Worm (Caenorhabditis elegans): ENCODE measurements around the gene str-97.

str-97 gene

DNA sequence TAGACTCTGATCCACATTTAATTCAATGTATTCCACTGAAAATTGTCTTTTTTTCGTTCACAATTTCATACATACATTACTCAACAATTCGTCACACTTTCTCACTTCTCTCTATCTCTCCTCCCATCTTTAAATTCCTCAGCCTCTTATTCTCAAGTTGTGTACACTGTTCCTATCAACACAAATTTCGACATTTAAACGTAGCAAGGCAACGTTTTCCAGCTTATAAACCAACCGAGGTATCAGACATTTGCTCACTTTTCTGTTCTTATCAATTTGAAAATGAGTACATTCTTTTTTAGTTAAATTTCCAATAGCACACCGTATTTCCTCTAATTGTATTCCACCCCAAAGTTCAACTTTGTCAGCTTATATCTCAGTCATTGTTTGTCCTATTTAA, 34.1 kb downstream of the str-97 start, which contains the start of gene skr-3:
skr-3 (plus strand) TSS at position 163 of the 400 bp plus-strand sequence.
- no peak for TF ChIP-seq nhr-43 (tag; optimal IDR thresholded peaks at IDR 0.05; ENCODE audit: poor library complexity, severe bottlenecking)
- peak; percentile 67 for TF ChIP-seq elt-2 (tag; optimal IDR thresholded peaks at IDR 0.05)
- peak; percentile 57 for TF ChIP-seq pha-4 (tag; optimal IDR thresholded peaks at IDR 0.05)
- no peak for TF ChIP-seq fos-1 (tag; optimal IDR thresholded peaks at IDR 0.05)

DNA sequence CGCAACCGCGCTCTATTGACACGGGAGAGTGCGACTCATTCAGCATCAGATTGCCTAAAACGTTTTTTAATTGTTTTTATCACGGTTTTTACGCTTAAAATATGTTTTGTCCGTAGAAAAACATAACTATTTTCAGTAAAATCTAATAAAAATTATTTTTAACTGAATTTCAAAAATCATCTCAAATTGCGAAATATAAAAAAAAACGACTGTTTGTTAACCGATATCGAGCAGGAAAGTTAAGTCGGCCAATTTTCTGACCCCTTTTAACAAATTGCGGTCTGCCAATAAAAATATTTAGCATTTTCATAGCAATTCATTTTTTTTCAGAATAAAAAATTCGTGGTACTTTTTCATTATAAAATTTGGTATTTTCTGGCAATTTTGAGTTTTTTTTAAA, 34.5 kb downstream of the str-97 start:
- TF ChIP-seq nhr-77 (tag; optimal IDR thresholded peaks at IDR 0.05), result no peak
- no peak for TF ChIP-seq mml-1 (tag; optimal IDR thresholded peaks at IDR 0.05)
- no peak for TF ChIP-seq sea-2 (GFP tag; optimal IDR thresholded peaks at IDR 0.05)
- TF ChIP-seq hmg-11 (tag; optimal IDR thresholded peaks at IDR 0.05), result no peak
- no peak for TF ChIP-seq elt-1 (tag; optimal IDR thresholded peaks at IDR 0.05)
- TF ChIP-seq fkh-10 (GFP tag; optimal IDR thresholded peaks at IDR 0.05), result no peak
- no peak for TF ChIP-seq nhr-25 (tag; optimal IDR thresholded peaks at IDR 0.05)
- TF ChIP-seq ceh-28 (tag; optimal IDR thresholded peaks at IDR 0.05), result no peak
- TF ChIP-seq pha-4 (tag; optimal IDR thresholded peaks at IDR 0.05), result no peak
- TF ChIP-seq nhr-67 (tag; optimal IDR thresholded peaks at IDR 0.05), result no peak
- no peak for TF ChIP-seq nhr-11 (tag; optimal IDR thresholded peaks at IDR 0.05)
- no peak for TF ChIP-seq eor-1 (tag; optimal IDR thresholded peaks at IDR 0.05)
- TF ChIP-seq egl-5 (tag; optimal IDR thresholded peaks at IDR 0.05), result no peak

DNA sequence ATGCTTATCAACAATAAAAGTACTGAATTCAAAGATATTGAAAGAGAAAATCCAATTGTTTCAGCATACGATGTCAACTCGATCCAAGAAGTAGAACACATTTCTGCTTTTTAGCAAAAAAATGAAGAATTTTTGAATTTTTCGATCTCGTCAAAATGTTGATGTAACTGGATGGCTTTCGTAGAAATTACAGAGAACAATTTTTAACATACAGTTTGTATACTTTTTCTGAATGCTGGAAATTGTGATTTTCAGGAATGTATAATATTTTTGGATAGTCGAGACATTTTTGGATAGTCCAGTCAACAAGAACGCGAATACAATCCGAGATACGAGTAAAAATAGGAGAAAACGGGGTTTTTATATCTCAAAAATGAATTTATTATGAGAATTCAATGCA, 36.4 kb downstream of the str-97 start, which contains the start of gene str-103:
str-103 (minus strand) TSS at position 101 of the 400 bp plus-strand sequence.
- TF ChIP-seq lsy-12 (tag; optimal IDR thresholded peaks at IDR 0.05), result no peak
- no peak for TF ChIP-seq tbx-2 (tag; optimal IDR thresholded peaks at IDR 0.05)
- TF ChIP-seq ceh-82 (tag; optimal IDR thresholded peaks at IDR 0.05), result no peak
- no peak for TF ChIP-seq nhr-67 (tag; optimal IDR thresholded peaks at IDR 0.05)
- TF ChIP-seq nhr-25 (tag; optimal IDR thresholded peaks at IDR 0.05), result no peak
- TF ChIP-seq ZK546.5 (tag; optimal IDR thresholded peaks at IDR 0.05), result no peak
- TF ChIP-seq lin-15B (tag; optimal IDR thresholded peaks at IDR 0.05), result no peak
- TF ChIP-seq eor-1 (tag; optimal IDR thresholded peaks at IDR 0.05), result no peak
- TF ChIP-seq sea-2 (GFP tag; optimal IDR thresholded peaks at IDR 0.05), result no peak
- no peak for TF ChIP-seq nhr-43 (tag; optimal IDR thresholded peaks at IDR 0.05; ENCODE audit: poor library complexity, severe bottlenecking)
- TF ChIP-seq fkh-2 (tag; optimal IDR thresholded peaks at IDR 0.05), result no peak

DNA sequence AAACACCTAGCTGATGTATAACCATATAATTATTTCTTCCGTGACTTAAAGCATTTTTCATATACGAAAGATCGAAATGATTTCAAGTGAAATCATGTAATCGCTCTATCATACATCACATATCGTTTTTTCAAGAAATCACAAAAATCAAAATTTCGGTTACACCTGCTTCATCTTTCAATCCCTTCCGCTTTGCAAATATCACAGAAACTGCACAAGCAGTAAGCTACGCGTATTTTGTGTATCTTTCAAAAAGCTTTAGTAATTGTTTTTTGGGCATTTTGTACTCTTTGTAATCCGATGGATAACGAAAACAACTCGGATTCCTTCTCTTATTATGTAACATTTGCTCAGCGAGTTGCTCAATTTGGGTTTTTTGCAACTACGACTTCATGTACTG, 39.6 kb downstream of the str-97 start, which contains the start of gene str-25:
str-25 (plus strand) TSS at position 301 of the 400 bp plus-strand sequence.
- TF ChIP-seq lsy-12 (tag; optimal IDR thresholded peaks at IDR 0.05), result no peak
- TF ChIP-seq ztf-4 (tag; optimal IDR thresholded peaks at IDR 0.05), result no peak
- TF ChIP-seq nhr-12 (tag; optimal IDR thresholded peaks at IDR 0.05), result no peak

DNA sequence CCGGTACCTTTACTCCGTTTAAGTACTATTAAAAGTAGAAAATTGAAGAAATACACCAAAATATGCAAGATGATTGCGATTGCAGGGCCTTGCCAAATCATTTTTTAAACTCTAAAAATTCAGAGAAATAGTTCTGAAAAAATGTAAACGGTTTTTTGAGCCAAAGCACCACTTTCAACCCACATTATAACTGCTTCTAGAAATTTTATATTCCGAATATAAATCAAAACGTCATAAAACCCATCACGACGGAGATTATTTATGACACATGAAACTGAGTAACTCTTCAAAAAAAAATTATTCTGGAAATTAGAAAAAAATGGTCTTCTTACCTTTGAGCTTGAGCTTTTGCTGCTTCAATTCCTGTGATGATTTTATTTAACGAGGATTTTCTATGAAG, 40.8 kb downstream of the str-97 start, which contains the start of gene srxa-16:
srxa-16 (minus strand) TSS at position 101 of the 400 bp plus-strand sequence.
- TF ChIP-seq hmg-11 (tag; optimal IDR thresholded peaks at IDR 0.05) (no peak), nhr-28 (tag; optimal IDR thresholded peaks at IDR 0.05) (no peak), zag-1 (tag; optimal IDR thresholded peaks at IDR 0.05) (no peak), lin-15B (tag; optimal IDR thresholded peaks at IDR 0.05) (no peak), ceh-82 (tag; optimal IDR thresholded peaks at IDR 0.05) (no peak), lsy-12 (tag; optimal IDR thresholded peaks at IDR 0.05) (no peak), unc-62 (GFP tag; optimal IDR thresholded peaks at IDR 0.05) (no peak), aly-2 (tag; optimal IDR thresholded peaks at IDR 0.05) (no peak), lin-39 (tag; optimal IDR thresholded peaks at IDR 0.05) (no peak), elt-1 (tag; optimal IDR thresholded peaks at IDR 0.05) (no peak), ama-1 (optimal IDR thresholded peaks at IDR 0.05) (no peak), ztf-4 (tag; optimal IDR thresholded peaks at IDR 0.05) (no peak), pha-4 (tag; optimal IDR thresholded peaks at IDR 0.05) (no peak), R02D3.7 (tag; optimal IDR thresholded peaks at IDR 0.05) (no peak), mml-1 (tag; optimal IDR thresholded peaks at IDR 0.05) (no peak)

Data from whole organism, L3 larva.